Worm (Caenorhabditis elegans) whole organism, early embryonic: Measurements from ENCODE around the gene srh-303.

Experiments used
- B0310.2 ChIP-seq: sonication (generic microtip); optimal IDR thresholded peaks from 2 replicates; lab custom pipeline; 2016; ENCODE audit warnings: mild to moderate bottlenecking, missing genetic modification characterization, missing compliant biosample characterization
- F13C5.2 ChIP-seq: sonication (generic microtip); optimal IDR thresholded peaks from 2 replicates; lab custom pipeline; 2017; ENCODE audit warnings: mild to moderate bottlenecking, missing genetic modification characterization, inconsistent platforms, missing compliant biosample characterization
- aly-1 ChIP-seq: sonication (generic microtip); optimal IDR thresholded peaks from 2 replicates; lab custom pipeline; 2016; ENCODE audit warnings: missing genetic modification characterization, missing compliant biosample characterization
- ama-1 ChIP-seq: fragments of 150-350 bp; optimal IDR thresholded peaks from 2 replicates; lab custom pipeline; 2014
- ceh-13 ChIP-seq: fragments of 200-800 bp; sonication (Bioruptor generic); optimal IDR thresholded peaks from 2 replicates; lab custom pipeline; 2018; ENCODE audit warnings: mild to moderate bottlenecking, missing genetic modification characterization, missing compliant biosample characterization
- ets-7 ChIP-seq: sonication (generic microtip); optimal IDR thresholded peaks from 2 replicates; lab custom pipeline; 2016; ENCODE audit warnings: missing genotype, missing genetic modification characterization, missing compliant biosample characterization
- flt-1 ChIP-seq: fragments of 200-800 bp; sonication (Bioruptor generic); IDR thresholded peaks from 2 replicates; pipeline ENCODE4 v1.3.6; 2022; ENCODE audit warnings: missing genetic modification characterization, missing compliant biosample characterization
- hmbx-1 ChIP-seq: sonication (generic microtip); optimal IDR thresholded peaks from 2 replicates; lab custom pipeline; 2016; ENCODE audit warnings: mild to moderate bottlenecking, missing genetic modification characterization, missing compliant biosample characterization
- hmg-4 ChIP-seq: fragments of 200-800 bp; sonication (Bioruptor generic); optimal IDR thresholded peaks from 2 replicates; lab custom pipeline; 2018; ENCODE audit warnings: mild to moderate bottlenecking, missing genetic modification characterization, missing compliant biosample characterization
- pes-1 ChIP-seq: fragments of 200-800 bp; sonication (Bioruptor generic); IDR thresholded peaks from 2 replicates; pipeline ENCODE4 v1.3.6; 2022; ENCODE audit warnings: missing genetic modification reagents, missing genetic modification characterization, missing compliant biosample characterization
- scrt-1 ChIP-seq: fragments of 200-800 bp; sonication (Bioruptor generic); IDR thresholded peaks from 2 replicates; pipeline ENCODE4 v1.3.6; 2022; ENCODE audit warnings: missing genetic modification characterization, missing compliant biosample characterization
- sea-1 ChIP-seq: fragments of 200-800 bp; sonication (Bioruptor generic); conservative IDR thresholded peaks from 2 replicates; pipeline ENCODE4 v1.3.6; 2022; ENCODE audit warnings: missing genetic modification characterization, missing compliant biosample characterization
- tbx-11 ChIP-seq: fragments of 200-800 bp; sonication (Bioruptor generic); IDR thresholded peaks from 2 replicates; pipeline ENCODE4 v1.3.6; 2022; ENCODE audit warnings: missing genetic modification characterization, missing compliant biosample characterization
- tra-4 ChIP-seq: sonication (generic microtip); optimal IDR thresholded peaks from 2 replicates; lab custom pipeline; 2017; ENCODE audit warnings: missing genetic modification characterization, missing compliant biosample characterization

DNA sequence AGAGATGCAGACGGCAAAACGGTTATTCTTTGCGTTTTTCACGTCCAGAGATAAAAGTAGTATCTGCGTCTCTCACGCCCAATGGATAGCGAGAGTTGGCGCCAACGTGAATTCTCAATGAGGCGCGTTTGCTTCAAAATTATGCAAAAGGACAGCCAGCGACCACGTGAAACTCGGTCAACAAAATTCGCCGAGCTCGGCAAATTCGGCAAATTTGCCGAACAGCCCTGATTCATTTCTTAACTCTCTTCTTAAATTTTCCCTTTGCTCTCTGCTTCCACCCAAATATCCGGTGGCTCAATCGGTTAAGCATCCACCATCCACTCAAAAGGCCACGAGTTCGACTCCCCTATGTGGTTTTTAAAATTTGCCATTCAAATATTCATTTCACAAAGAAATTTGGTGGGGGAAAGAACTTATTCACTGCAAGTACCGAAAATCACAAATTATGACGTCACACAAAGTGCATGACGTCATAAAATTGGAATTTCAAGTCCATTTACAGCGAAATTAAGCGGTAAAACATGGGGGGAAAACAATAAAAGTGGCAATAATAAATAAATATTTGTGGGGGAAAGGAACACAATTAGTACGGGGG, 14.0 kb downstream of the srh-303 start:
- TF ChIP-seq F13C5.2 (tag; lab: Kevin White, UChicago) (no peak), B0310.2 (tag; lab: Kevin White, UChicago) (no peak), ceh-13 (GFP tag; lab: Kevin White, UChicago) (no peak), hmg-4 (no peak), flt-1 (GFP tag; lab: Robert Waterston, UW) (no peak), pes-1 (GFP tag; lab: Robert Waterston, UW) (no peak), ama-1 (lab: Kevin White, UChicago) (no peak), sea-1 (no peak), scrt-1 (no peak), hmbx-1 (tag; lab: Kevin White, UChicago) (no peak), tbx-11 (GFP tag; lab: Robert Waterston, UW) (no peak), tra-4 (tag; lab: Kevin White, UChicago) (no peak), ets-7 (no peak), aly-1 (tag; lab: Kevin White, UChicago) (no peak)
